Worm (Caenorhabditis elegans) whole organism, midembryonic: ENCODE data around the gene ZK757.1.

Experiments used
- T22C8.4 ChIP-seq: fragments of 200-800 bp; sonication (Bioruptor generic); IDR thresholded peaks from 2 replicates; pipeline ENCODE4 v1.3.6; 2022; ENCODE audit warnings: missing genetic modification characterization, missing compliant biosample characterization
- cog-1 ChIP-seq: sonication (generic microtip); optimal IDR thresholded peaks from 2 replicates; lab custom pipeline; 2016; ENCODE audit warnings: missing genetic modification characterization, missing compliant biosample characterization
- flt-1 ChIP-seq: fragments of 200-800 bp; sonication (Bioruptor generic); IDR thresholded peaks from 2 replicates; pipeline ENCODE4 v1.3.6; 2022; ENCODE audit warnings: missing genetic modification characterization, missing compliant biosample characterization
- klf-2 ChIP-seq: fragments of 200-800 bp; sonication (Bioruptor generic); conservative IDR thresholded peaks from 2 replicates; pipeline ENCODE4 v1.3.6; 2022; ENCODE audit warnings: missing genetic modification reagents, missing genetic modification characterization, missing compliant biosample characterization
- med-1 ChIP-seq: sonication (generic microtip); optimal IDR thresholded peaks from 2 replicates; lab custom pipeline; 2017; ENCODE audit warnings: missing genetic modification characterization, mild to moderate bottlenecking, missing compliant biosample characterization, antibody characterized with exemption, missing genetic modification reagents; ENCODE audit not compliant: insufficient read depth
- ref-1 ChIP-seq: fragments of 200-800 bp; sonication (Bioruptor generic); conservative IDR thresholded peaks from 2 replicates; pipeline ENCODE4 v1.3.6; 2022; ENCODE audit warnings: missing genetic modification reagents, missing genetic modification characterization, missing compliant biosample characterization
- tab-1 ChIP-seq: fragments of 200-800 bp; sonication (Bioruptor generic); IDR thresholded peaks from 2 replicates; pipeline ENCODE4 v1.3.6; 2022; ENCODE audit warnings: missing genetic modification characterization, missing compliant biosample characterization
- ztf-23 ChIP-seq: fragments of 200-800 bp; sonication (Bioruptor generic); IDR thresholded peaks from 2 replicates; pipeline ENCODE4 v1.3.6; 2022; ENCODE audit warnings: missing genetic modification reagents, missing genetic modification characterization, missing compliant biosample characterization
- ztf-29 ChIP-seq: fragments of 200-800 bp; sonication (Bioruptor generic); IDR thresholded peaks from 2 replicates; pipeline ENCODE4 v1.3.6; 2022; ENCODE audit warnings: missing genetic modification reagents, missing genetic modification characterization, missing compliant biosample characterization

Gene ZK757.1

DNA sequence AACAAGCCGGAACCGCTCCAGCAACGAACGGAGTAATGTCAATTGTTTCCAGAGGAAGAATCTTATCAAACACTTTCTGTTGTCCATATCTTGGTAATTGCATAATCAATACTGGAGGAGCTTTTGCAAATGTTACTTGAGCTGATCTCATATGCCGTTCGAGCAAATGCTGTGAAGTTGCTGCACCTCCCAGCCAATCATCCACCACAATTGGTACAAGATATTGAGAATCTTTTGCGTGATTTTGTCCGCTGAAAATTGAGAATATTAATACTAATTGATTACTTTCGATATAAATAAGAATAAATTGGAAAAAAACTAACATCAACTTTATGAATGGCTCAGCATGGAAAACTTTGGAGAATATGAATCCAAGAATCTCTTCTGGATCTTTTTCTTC lies 28.8 kb upstream of the ZK757.1 start:
- no peak for TF ChIP-seq med-1 (GFP tag; lab: Kevin White, UChicago)
- no peak for TF ChIP-seq klf-2
- TF ChIP-seq ztf-23, result no peak
- TF ChIP-seq tab-1 (GFP tag; lab: Robert Waterston, UW), result no peak
- no peak for TF ChIP-seq cog-1 (tag; lab: Kevin White, UChicago)
- no peak for TF ChIP-seq flt-1 (GFP tag; lab: Robert Waterston, UW)
- TF ChIP-seq ztf-29, result no peak
- TF ChIP-seq ref-1, result no peak
- no peak for TF ChIP-seq T22C8.4

DNA sequence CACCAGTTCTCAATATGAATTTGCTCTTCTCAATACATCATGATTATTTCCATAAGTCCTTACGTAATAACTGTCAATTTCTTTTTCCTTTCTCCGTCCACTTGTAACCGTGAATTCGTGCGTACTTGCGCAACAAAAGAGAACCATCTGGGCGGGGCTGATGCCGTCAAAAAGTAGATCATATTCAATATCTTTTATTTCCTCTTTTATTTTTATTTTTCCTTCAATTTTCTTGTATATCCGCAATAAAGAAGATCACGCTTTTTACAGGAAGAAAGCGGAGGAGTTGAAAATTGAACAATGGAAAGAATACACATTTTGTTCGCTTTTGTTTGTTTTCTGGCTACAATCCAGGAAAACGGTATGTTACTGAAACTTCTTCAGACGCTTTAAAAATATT lies 21.9 kb upstream of the ZK757.1 start, which contains the start of gene mam-7:
mam-7 (plus strand) TSS at position 301 of the 400 bp plus-strand sequence.
- TF ChIP-seq T22C8.4, result no peak

DNA sequence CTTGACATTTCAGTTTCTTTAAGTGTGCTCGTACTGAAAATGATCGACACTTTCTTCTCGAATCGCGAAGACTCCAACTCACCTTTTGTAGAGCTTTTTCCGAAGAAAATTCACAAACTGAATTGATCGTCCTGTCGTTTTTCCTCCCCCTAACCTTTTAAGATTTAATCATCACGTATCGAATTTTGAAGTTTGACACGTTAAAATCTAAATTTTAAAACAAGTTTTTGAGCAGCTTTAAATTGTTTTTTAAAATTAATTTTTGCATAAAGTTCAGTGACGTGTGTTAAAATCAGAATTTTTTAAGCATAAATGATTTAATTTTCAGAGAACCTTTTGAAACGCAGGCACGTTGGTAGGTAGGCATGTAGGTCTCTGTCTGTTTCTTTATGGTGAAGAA lies 20.4 kb upstream of the ZK757.1 start, which contains the start of gene alg-4:
alg-4 (minus strand) TSS at position 101 of the 400 bp plus-strand sequence.
- TF ChIP-seq med-1 (GFP tag; lab: Kevin White, UChicago) (no peak), cog-1 (tag; lab: Kevin White, UChicago) (no peak), ref-1 (no peak), flt-1 (GFP tag; lab: Robert Waterston, UW) (no peak), tab-1 (GFP tag; lab: Robert Waterston, UW) (no peak), ztf-29 (no peak), klf-2 (no peak), ztf-23 (no peak), T22C8.4 (no peak)

DNA sequence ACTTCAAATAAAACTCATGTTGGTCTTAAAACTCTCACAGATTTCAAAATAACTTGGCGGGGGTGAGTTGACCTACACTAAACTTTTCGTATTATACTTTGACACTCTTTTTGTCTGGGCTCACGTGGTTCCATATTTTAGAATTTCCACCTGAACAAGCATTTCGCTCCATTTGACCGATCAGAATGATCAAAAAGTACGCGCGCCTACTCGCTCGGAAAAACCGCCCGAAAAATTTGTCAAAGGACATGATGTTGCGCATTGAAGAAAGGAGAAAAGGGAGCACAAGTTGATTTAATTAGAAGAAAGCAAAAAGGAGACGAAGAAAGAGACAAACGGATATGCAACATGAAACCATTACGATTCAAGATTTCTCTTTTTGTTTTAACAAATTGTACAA lies 15.4 kb upstream of the ZK757.1 start:
- no peak for TF ChIP-seq flt-1 (GFP tag; lab: Robert Waterston, UW)
- no peak for TF ChIP-seq tab-1 (GFP tag; lab: Robert Waterston, UW)
- no peak for TF ChIP-seq T22C8.4
- TF ChIP-seq klf-2, result no peak
- TF ChIP-seq cog-1 (tag; lab: Kevin White, UChicago), result no peak
- TF ChIP-seq ztf-29, result no peak
- no peak for TF ChIP-seq med-1 (GFP tag; lab: Kevin White, UChicago)
- TF ChIP-seq ztf-23, result no peak
- TF ChIP-seq ref-1, result no peak

DNA sequence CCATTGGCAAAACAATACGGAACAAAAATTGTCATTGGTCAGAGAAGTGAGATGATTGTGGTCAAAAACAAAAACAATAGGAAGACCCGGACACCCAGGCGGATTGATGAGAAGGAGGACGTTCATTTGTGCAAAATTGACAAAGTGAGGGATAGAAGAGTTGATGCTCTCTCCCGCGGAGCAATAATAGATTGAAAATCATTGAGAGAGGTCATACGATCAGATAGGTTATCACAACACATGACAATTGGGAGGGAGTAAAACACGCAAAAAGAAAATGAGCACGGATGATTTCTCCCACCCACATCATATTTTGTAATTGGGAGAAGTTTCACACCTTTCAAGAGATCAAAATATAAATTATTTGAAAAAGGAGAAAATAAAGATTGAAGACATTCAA lies 14.7 kb upstream of the ZK757.1 start:
- TF ChIP-seq klf-2 (no peak), ztf-23 (no peak), ztf-29 (no peak)

DNA sequence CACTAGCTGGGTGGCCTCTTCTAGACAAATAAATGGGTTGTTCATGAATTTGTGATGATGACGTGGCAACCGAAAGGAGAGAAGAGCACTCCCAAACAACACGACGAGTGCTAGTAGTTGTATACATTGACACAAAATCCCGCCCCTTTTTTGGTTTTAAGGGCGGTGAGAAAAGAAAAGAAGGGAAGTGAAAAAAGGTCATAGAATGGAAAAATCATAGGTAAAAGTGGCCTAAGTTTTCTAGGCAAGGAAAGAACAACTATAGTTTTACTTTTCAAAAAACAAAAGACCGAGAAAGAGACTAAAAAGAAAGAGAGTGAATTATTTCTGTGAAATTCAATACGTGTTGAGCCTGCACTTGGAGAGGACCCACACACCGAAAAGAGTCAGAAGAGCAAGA lies 7.9 kb upstream of the ZK757.1 start, which contains the start of gene ZK757.2:
ZK757.2 (minus strand) TSS at position 101 of the 400 bp plus-strand sequence.
- TF ChIP-seq cog-1 (tag; lab: Kevin White, UChicago) (no peak), ztf-29 (no peak), ref-1 (no peak), T22C8.4 (no peak), ztf-23 (no peak), flt-1 (GFP tag; lab: Robert Waterston, UW) (no peak), tab-1 (GFP tag; lab: Robert Waterston, UW) (no peak), klf-2 (no peak), med-1 (GFP tag; lab: Kevin White, UChicago) (no peak)

DNA sequence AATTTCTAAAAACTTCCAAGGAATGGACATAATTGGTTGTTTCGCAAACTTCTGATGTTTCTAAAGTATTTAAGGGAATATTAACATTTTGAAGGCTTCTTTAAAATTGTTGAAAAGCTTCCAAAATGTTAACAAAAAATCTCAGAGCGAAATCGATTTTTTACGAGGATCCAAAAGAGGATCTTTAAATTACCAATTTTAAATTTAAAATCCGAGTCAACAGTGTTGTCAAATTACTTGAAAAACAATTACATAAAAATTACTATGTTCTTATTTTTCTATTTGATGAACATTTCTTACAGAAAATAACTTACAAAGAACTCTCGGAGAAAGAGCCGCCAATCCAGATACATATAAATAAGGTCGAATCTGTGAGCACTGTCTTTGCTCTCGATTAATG lies 6.0 kb upstream of the ZK757.1 start, which contains the start of gene ZK757.10:
ZK757.10 (plus strand) TSS at position 301 of the 400 bp plus-strand sequence.
- TF ChIP-seq tab-1 (GFP tag; lab: Robert Waterston, UW), result no peak
- no peak for TF ChIP-seq flt-1 (GFP tag; lab: Robert Waterston, UW)
- no peak for TF ChIP-seq ztf-29
- TF ChIP-seq ztf-23, result no peak
- TF ChIP-seq cog-1 (tag; lab: Kevin White, UChicago), result no peak
- TF ChIP-seq ref-1, result no peak
- no peak for TF ChIP-seq T22C8.4
- TF ChIP-seq klf-2, result no peak
- no peak for TF ChIP-seq med-1 (GFP tag; lab: Kevin White, UChicago)

DNA sequence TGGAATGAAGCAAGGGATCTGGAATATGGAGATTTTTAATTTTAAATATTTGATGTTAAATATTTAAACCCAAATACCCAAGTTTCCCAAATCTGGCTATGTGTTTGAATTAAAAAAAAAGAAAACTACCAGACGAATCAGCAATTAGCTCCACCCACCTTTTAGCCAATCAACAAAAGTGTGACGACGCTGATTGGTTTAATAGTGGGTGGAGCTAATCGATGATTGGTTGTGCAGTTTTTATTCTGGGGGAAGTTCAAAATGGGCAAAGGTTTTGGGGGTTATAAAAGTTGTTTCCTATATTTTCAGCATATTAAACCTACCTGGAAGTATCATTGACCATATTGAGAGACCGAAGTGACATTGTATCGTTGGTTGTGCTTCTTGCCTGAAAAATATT lies 3.6 kb upstream of the ZK757.1 start:
- TF ChIP-seq ref-1 (no peak), flt-1 (GFP tag; lab: Robert Waterston, UW) (no peak), klf-2 (no peak), med-1 (GFP tag; lab: Kevin White, UChicago) (no peak), ztf-23 (no peak), cog-1 (tag; lab: Kevin White, UChicago) (no peak), tab-1 (GFP tag; lab: Robert Waterston, UW) (no peak), ztf-29 (no peak), T22C8.4 (no peak)

DNA sequence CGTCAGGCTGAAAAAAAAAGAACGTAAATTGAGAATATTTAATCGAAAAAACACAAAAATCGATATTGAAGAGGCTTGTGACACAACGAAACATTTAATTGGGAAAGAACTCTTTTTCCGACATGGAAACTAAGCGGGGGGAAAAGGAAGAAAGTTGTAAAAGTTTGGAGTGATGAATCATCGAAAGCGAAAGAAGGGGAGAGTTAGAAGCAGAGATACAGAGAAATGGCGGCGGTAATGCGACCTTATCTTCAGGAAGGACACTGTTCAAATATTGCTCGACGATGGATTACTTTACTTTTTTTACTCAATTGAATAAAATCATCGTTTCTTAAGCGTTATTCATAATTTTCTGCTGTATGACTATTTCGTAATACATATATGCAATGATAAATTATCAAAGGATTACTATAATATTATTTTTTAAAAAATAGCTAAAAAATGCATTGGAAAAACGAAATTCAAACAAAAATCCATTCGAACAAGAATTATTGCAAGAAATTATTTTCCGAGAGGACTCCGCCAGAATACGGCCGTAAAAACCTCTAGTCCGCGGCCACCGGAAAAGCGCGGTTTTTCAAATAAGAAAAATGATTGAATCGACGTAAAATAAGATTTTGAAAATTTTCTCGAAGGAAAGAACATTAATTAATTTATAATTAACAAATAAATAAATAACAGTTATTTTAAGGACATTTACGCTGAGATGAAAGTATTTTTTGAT lies 3.0 kb downstream of the ZK757.1 start, which contains the start of gene dhhc-4:
dhhc-4 (minus strand) TSS at position 13 of the 724 bp plus-strand sequence.
- TF ChIP-seq klf-2, result 0 out of 2 replicates have a peak, but pooled peaks have one; percentile 40
- peak; percentile 77 for TF ChIP-seq ztf-23
- TF ChIP-seq tab-1 (GFP tag; lab: Robert Waterston, UW), result no peak
- no peak for TF ChIP-seq cog-1 (tag; lab: Kevin White, UChicago)
- TF ChIP-seq flt-1 (GFP tag; lab: Robert Waterston, UW), result peak; percentile 79
- peak; percentile 34; the same call in 1 of the 2 replicates for TF ChIP-seq T22C8.4

DNA sequence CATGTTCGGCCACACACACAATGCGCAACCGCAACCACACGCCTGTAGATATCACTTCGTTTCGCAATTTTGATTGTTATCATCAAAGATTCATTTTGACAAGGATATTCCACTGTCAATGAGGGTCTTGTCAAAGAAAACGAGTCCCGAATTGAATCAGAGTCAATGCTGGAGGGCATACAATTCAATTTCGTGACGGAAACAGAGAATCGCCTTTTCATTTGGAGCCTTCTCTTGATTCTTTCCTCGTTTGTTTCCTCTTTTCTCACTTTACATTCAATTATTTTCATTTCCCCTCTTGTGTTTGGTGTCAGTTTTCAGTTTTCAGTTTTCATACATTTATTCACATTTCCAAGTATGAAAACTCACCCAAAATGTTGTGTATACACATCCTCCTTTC lies 3.6 kb downstream of the ZK757.1 start:
- TF ChIP-seq med-1 (GFP tag; lab: Kevin White, UChicago) (no peak), flt-1 (GFP tag; lab: Robert Waterston, UW) (no peak), ztf-23 (no peak), tab-1 (GFP tag; lab: Robert Waterston, UW) (no peak), cog-1 (tag; lab: Kevin White, UChicago) (no peak), T22C8.4 (no peak), ztf-29 (no peak), klf-2 (no peak), ref-1 (no peak)
